Worm (Caenorhabditis elegans) whole organism, L2 larva: ENCODE results near the gene ZK673.11.
A peak's percentile ranks its signal among the peaks of the same experiment; 100 is the strongest.

Experiments used
- F13H6.1 ChIP-seq: sonication (generic microtip); optimal IDR thresholded peaks from 2 replicates; lab custom pipeline; 2016; ENCODE audit warnings: missing genetic modification characterization, missing compliant biosample characterization
- ZK546.5 ChIP-seq: sonication (generic microtip); optimal IDR thresholded peaks from 2 replicates; lab custom pipeline; 2017; ENCODE audit warnings: missing biosample characterization, missing genetic modification characterization
- ama-1 ChIP-seq: fragments of 150-350 bp; optimal IDR thresholded peaks from 2 replicates; lab custom pipeline; 2018; ENCODE audit warnings: inconsistent platforms
- blmp-1 ChIP-seq: sonication (generic microtip); optimal IDR thresholded peaks from 2 replicates; lab custom pipeline; 2017; ENCODE audit warnings: missing genetic modification characterization, mild to moderate bottlenecking, missing compliant biosample characterization, antibody characterized with exemption, moderate library complexity; ENCODE audit not compliant: insufficient read depth
- ceh-16 ChIP-seq: fragments of 150-350 bp; optimal IDR thresholded peaks from 2 replicates; lab custom pipeline; 2014; ENCODE audit warnings: missing biosample characterization, missing genetic modification characterization
- ceh-82 ChIP-seq: fragments of 150-350 bp; optimal IDR thresholded peaks from 2 replicates; lab custom pipeline; 2014; ENCODE audit warnings: missing biosample characterization, missing genetic modification characterization
- egl-27 ChIP-seq: sonication (generic microtip); optimal IDR thresholded peaks from 3 replicates; lab custom pipeline; 2017; ENCODE audit warnings: missing biosample characterization, missing genetic modification reagents, missing genetic modification characterization
- elt-3 ChIP-seq: sonication (generic microtip); optimal IDR thresholded peaks from 2 replicates; lab custom pipeline; 2017; ENCODE audit warnings: missing biosample characterization, missing genetic modification characterization
- fos-1 ChIP-seq: fragments of 150-350 bp; optimal IDR thresholded peaks from 2 replicates; lab custom pipeline; 2014; ENCODE audit warnings: missing biosample characterization, missing genetic modification characterization
- lin-11 ChIP-seq: fragments of 150-350 bp; sonication (generic microtip); optimal IDR thresholded peaks from 2 replicates; lab custom pipeline; 2014; ENCODE audit warnings: missing biosample characterization, missing genetic modification characterization, inconsistent platforms, mixed read lengths
- lin-39 ChIP-seq: fragments of 150-350 bp; optimal IDR thresholded peaks from 2 replicates; lab custom pipeline; 2014; ENCODE audit warnings: missing biosample characterization, missing genetic modification reagents, missing genetic modification characterization
- lsy-2 ChIP-seq, 2 experiments: fragments of 150-350 bp in 1 of 2; sonication (generic microtip) in 1 of 2; optimal IDR thresholded peaks; 2 replicates each; lab custom pipeline; 2014 to 2017; ENCODE audit warnings: missing biosample characterization in 2 of 2, missing genetic modification characterization in 2 of 2
- mab-5 ChIP-seq: fragments of 150-350 bp; optimal IDR thresholded peaks from 2 replicates; lab custom pipeline; 2014; ENCODE audit warnings: missing biosample characterization, missing genetic modification characterization
- mbf-1 ChIP-seq: sonication (generic microtip); optimal IDR thresholded peaks from 2 replicates; lab custom pipeline; 2017; ENCODE audit warnings: missing biosample characterization, missing genetic modification characterization
- mdl-1 ChIP-seq, 2 experiments: fragments of 150-350 bp in 1 of 2; sonication (generic microtip) in 1 of 2; optimal IDR thresholded peaks; 2 replicates each; lab custom pipeline; 2017; ENCODE audit warnings: missing biosample characterization in 2 of 2, missing genetic modification characterization in 2 of 2
- nhr-11 ChIP-seq: fragments of 150-350 bp; optimal IDR thresholded peaks from 2 replicates; lab custom pipeline; 2014; ENCODE audit warnings: missing biosample characterization, missing genetic modification characterization
- nhr-12 ChIP-seq: fragments of 150-350 bp; optimal IDR thresholded peaks from 2 replicates; lab custom pipeline; 2014; ENCODE audit warnings: missing biosample characterization, missing genetic modification characterization
- nhr-129 ChIP-seq: fragments of 150-350 bp; optimal IDR thresholded peaks from 2 replicates; lab custom pipeline; 2014; ENCODE audit warnings: missing biosample characterization, missing genetic modification characterization
- nhr-23 ChIP-seq: fragments of 150-350 bp; optimal IDR thresholded peaks from 2 replicates; lab custom pipeline; 2014; ENCODE audit warnings: missing biosample characterization, missing genetic modification reagents, missing genetic modification characterization
- nhr-237 ChIP-seq: fragments of 150-350 bp; optimal IDR thresholded peaks from 2 replicates; lab custom pipeline; 2014; ENCODE audit warnings: missing biosample characterization, missing genetic modification characterization
- nhr-25 ChIP-seq: fragments of 150-350 bp; sonication (generic microtip); optimal IDR thresholded peaks from 3 replicates; lab custom pipeline; 2014; ENCODE audit warnings: missing biosample characterization, missing genetic modification characterization
- nhr-77 ChIP-seq: fragments of 150-350 bp; optimal IDR thresholded peaks from 2 replicates; lab custom pipeline; 2014; ENCODE audit warnings: missing biosample characterization, missing genetic modification characterization
- peb-1 ChIP-seq: fragments of 150-350 bp; optimal IDR thresholded peaks from 2 replicates; lab custom pipeline; 2014; ENCODE audit warnings: missing biosample characterization, missing genetic modification characterization
- sma-3 ChIP-seq: sonication (generic microtip); optimal IDR thresholded peaks from 2 replicates; lab custom pipeline; 2016; ENCODE audit warnings: missing genetic modification reagents, missing genetic modification characterization, missing compliant biosample characterization
- sma-9 ChIP-seq, 2 experiments: fragments of 150-350 bp in 1 of 2; sonication (generic microtip) in 1 of 2; optimal IDR thresholded peaks; 2 replicates each; lab custom pipeline; 2014 to 2016; ENCODE audit warnings: missing genetic modification characterization in 2 of 2, mild to moderate bottlenecking in 1 of 2, missing biosample characterization in 1 of 2, missing compliant biosample characterization in 1 of 2, missing genetic modification reagents in 1 of 2, moderate library complexity in 1 of 2
- snpc-4 ChIP-seq: fragments of 150-350 bp; optimal IDR thresholded peaks from 2 replicates; lab custom pipeline; 2014; ENCODE audit warnings: missing biosample characterization, missing genetic modification characterization
- unc-55 ChIP-seq: fragments of 150-350 bp; sonication (generic microtip); optimal IDR thresholded peaks from 3 replicates; lab custom pipeline; 2014; ENCODE audit warnings: missing biosample characterization, missing genetic modification reagents, missing genetic modification characterization
- unc-62 ChIP-seq: fragments of 150-350 bp; optimal IDR thresholded peaks from 2 replicates; lab custom pipeline; 2014; ENCODE audit warnings: missing biosample characterization, missing genetic modification reagents, missing genetic modification characterization
- ztf-11 ChIP-seq: sonication (generic microtip); optimal IDR thresholded peaks from 2 replicates; lab custom pipeline; 2017; ENCODE audit warnings: missing biosample characterization, missing genetic modification characterization

ZK673.11 gene

ce11 chrII:10505949-10506348 lies 48.9 kb downstream of the ZK673.11 start:
- TF ChIP-seq nhr-237 (tag; lab: Kevin White, UChicago) (no peak), unc-55 (no peak), nhr-11 (tag; lab: Kevin White, UChicago) (no peak), ztf-11 (tag; lab: Kevin White, UChicago) (no peak), nhr-12 (no peak), snpc-4 (no peak), lin-39 (no peak), lin-11 (tag; lab: Kevin White, UChicago) (no peak), sma-9 (GFP tag; optimal IDR thresholded peaks at IDR 0.05; lab: Kevin White, UChicago) (peak; percentile 33), sma-9 (tag; optimal IDR thresholded peaks at IDR 0.05; lab: Kevin White, UChicago) (no peak), nhr-129 (tag; lab: Kevin White, UChicago) (no peak), blmp-1 (no peak), ceh-82 (tag; lab: Kevin White, UChicago) (no peak), F13H6.1 (tag; lab: Kevin White, UChicago) (no peak), peb-1 (tag; lab: Kevin White, UChicago) (no peak), nhr-25 (peak; percentile 1), ceh-16 (tag; lab: Kevin White, UChicago) (peak; percentile 25), mdl-1 (tag; optimal IDR thresholded peaks at IDR 0.05; lab: Kevin White, UChicago) (no peak)

ce11 chrII:10507906-10508305 lies 50.8 kb downstream of the ZK673.11 start:
- TF ChIP-seq lsy-2 (tag; optimal IDR thresholded peaks at IDR 0.05; lab: Kevin White, UChicago), result no peak
- TF ChIP-seq unc-62, result no peak
- no peak for TF ChIP-seq fos-1 (tag; lab: Kevin White, UChicago)
- TF ChIP-seq elt-3 (tag; lab: Kevin White, UChicago), result no peak
- no peak for TF ChIP-seq blmp-1
- no peak for TF ChIP-seq ceh-82 (tag; lab: Kevin White, UChicago)
- no peak for TF ChIP-seq nhr-12
- TF ChIP-seq nhr-77 (tag; lab: Kevin White, UChicago), result no peak
- TF ChIP-seq sma-3 (GFP tag; lab: Kevin White, UChicago), result no peak

DNA sequence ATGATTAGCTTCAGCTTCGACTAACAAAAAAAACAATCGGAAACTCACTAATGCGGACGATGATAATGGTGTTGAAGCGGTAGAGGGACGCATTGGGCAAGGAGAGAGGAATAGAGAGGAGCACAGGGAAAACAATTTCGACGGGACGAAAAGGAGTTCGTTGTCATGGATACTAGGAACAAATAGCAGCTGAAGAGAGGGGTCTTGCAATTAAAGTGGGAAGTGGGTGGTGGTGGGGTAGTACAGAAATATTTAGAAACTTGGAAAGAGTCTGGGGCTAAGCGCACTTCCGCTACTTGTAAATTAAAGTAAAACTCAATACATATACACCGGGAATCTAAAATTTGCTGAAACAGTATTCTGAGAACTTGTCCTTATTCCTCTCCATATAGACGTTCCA lies 52.7 kb downstream of the ZK673.11 start, which contains the start of gene F59B10.2:
F59B10.2 (minus strand) TSS at position 101 of the 400 bp plus-strand sequence.
- TF ChIP-seq egl-27 (tag; lab: Kevin White, UChicago) (no peak), mbf-1 (tag; lab: Kevin White, UChicago) (no peak), sma-9 (GFP tag; optimal IDR thresholded peaks at IDR 0.05; lab: Kevin White, UChicago) (no peak), sma-9 (tag; optimal IDR thresholded peaks at IDR 0.05; lab: Kevin White, UChicago) (no peak), nhr-12 (no peak), mab-5 (tag; lab: Kevin White, UChicago) (no peak), ZK546.5 (tag; lab: Kevin White, UChicago) (no peak), nhr-23 (tag; lab: Kevin White, UChicago) (no peak)

DNA sequence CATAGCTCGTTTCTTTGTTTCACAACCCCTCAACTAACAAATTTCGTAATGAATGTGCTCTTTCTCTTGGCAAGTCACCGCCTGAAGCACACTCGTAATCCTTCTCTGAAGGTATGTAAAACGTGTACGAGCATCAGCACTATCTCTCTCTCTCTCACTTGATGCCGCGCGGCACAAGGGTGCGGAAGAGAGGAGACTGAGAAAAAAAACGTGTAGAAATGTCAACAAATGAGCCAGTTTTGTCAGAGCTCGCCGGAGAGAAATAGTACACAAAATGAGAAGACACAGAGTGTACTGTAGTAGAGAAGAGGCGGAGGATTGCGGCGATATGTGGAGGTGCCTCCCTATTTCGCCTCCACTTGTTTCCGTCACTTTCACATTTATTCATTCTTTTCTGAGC lies 53.2 kb downstream of the ZK673.11 start, which contains the start of gene F59B10.3:
F59B10.3 (plus strand) TSS at position 301 of the 400 bp plus-strand sequence.
- TF ChIP-seq ama-1 (lab: Kevin White, UChicago), result no peak
- peak; percentile 25 for TF ChIP-seq F13H6.1 (tag; lab: Kevin White, UChicago)
